Fruit fly (Drosophila melanogaster): ENCODE data around the gene CG5888.

The CG5888 gene

dm6 chr2L:16446975-16447509, 1.2 kb downstream of the CG5888 start, which contains the start of gene Idgf2:
Idgf2 (plus strand) TSS chr2L:16447330.
- TF ChIP-seq CG4496 (GFP tag; IDR thresholded peaks at IDR 0.05) (0 out of 3 replicates have a peak, but pooled peaks have one; percentile 11), Pif1B (GFP tag; optimal IDR thresholded peaks at IDR 0.05) (no peak), CG12605 (GFP tag; IDR thresholded peaks at IDR 0.05) (0 out of 2 replicates have a peak, but pooled peaks have one; percentile 29)

dm6 chr2L:16445034-16445433, 3.2 kb downstream of the CG5888 start, which contains the start of gene Idgf1:
Idgf1 (plus strand) TSS chr2L:16445278.
- TF ChIP-seq Snoo (tag; optimal IDR thresholded peaks at IDR 0.05), result no peak
- TF ChIP-seq CG13204 (GFP tag; optimal IDR thresholded peaks at IDR 0.05), result no peak
- TF ChIP-seq Pif1B (GFP tag; optimal IDR thresholded peaks at IDR 0.05), result no peak
- TF ChIP-seq CG34367 (tag; optimal IDR thresholded peaks at IDR 0.05), result no peak
- TF ChIP-seq CG17806 (tag; optimal IDR thresholded peaks at IDR 0.05), result no peak
- no peak for TF ChIP-seq D1 (tag; optimal IDR thresholded peaks at IDR 0.05)
- TF ChIP-seq CG8301 (tag; optimal IDR thresholded peaks at IDR 0.05), result no peak
- TF ChIP-seq CG4496 (GFP tag; IDR thresholded peaks at IDR 0.05), result no peak
- no peak for TF ChIP-seq Ets98B (GFP tag; IDR thresholded peaks at IDR 0.05)
- TF ChIP-seq CG32121 (GFP tag; IDR thresholded peaks at IDR 0.05), result no peak
- TF ChIP-seq fd96Ca (GFP tag; IDR thresholded peaks at IDR 0.05), result no peak
- no peak for TF ChIP-seq CG15710 (tag; optimal IDR thresholded peaks at IDR 0.05)
- no peak for TF ChIP-seq CG12605 (GFP tag; IDR thresholded peaks at IDR 0.05)
- no peak for TF ChIP-seq gl (tag; optimal IDR thresholded peaks at IDR 0.05)
- no peak for TF ChIP-seq CG14655 (GFP tag; optimal IDR thresholded peaks at IDR 0.05)
- TF ChIP-seq Pif1A (GFP tag; optimal IDR thresholded peaks at IDR 0.05), result no peak
- no peak for TF ChIP-seq EcR (GFP tag; optimal IDR thresholded peaks at IDR 0.05)
- no peak for TF ChIP-seq CG10348 (GFP tag; IDR thresholded peaks at IDR 0.05)
- TF ChIP-seq CG8159 (tag; optimal IDR thresholded peaks at IDR 0.05), result no peak

- TF ChIP-seq rn (GFP tag; IDR thresholded peaks at IDR 0.05) (no peak), Pif1A (GFP tag; optimal IDR thresholded peaks at IDR 0.05) (no peak), Pif1B (GFP tag; optimal IDR thresholded peaks at IDR 0.05) (no peak), CG8301 (tag; optimal IDR thresholded peaks at IDR 0.05) (no peak), CG13204 (GFP tag; optimal IDR thresholded peaks at IDR 0.05) (no peak), CG12605 (GFP tag; IDR thresholded peaks at IDR 0.05) (no peak), Ets98B (GFP tag; IDR thresholded peaks at IDR 0.05) (no peak), gl (tag; optimal IDR thresholded peaks at IDR 0.05) (no peak), CG17806 (tag; optimal IDR thresholded peaks at IDR 0.05) (no peak), CG14655 (GFP tag; optimal IDR thresholded peaks at IDR 0.05) (no peak), CG4496 (GFP tag; IDR thresholded peaks at IDR 0.05) (no peak), D1 (tag; optimal IDR thresholded peaks at IDR 0.05) (no peak), Snoo (tag; optimal IDR thresholded peaks at IDR 0.05) (no peak), EcR (GFP tag; optimal IDR thresholded peaks at IDR 0.05) (no peak)
Measured at dm6 chr2L:16442620-16443019, 5.6 kb downstream of the CG5888 start.

dm6 chr2L:16437945-16438344, 10.3 kb downstream of the CG5888 start:
- TF ChIP-seq Pif1A (GFP tag; optimal IDR thresholded peaks at IDR 0.05), result peak; percentile 72
- peak; percentile 49 for TF ChIP-seq Snoo (tag; optimal IDR thresholded peaks at IDR 0.05)
- TF ChIP-seq Ets98B (GFP tag; IDR thresholded peaks at IDR 0.05), result no peak
- TF ChIP-seq CG32121 (GFP tag; IDR thresholded peaks at IDR 0.05), result no peak
- TF ChIP-seq CG14655 (GFP tag; optimal IDR thresholded peaks at IDR 0.05), result peak; percentile 59
- TF ChIP-seq CG34367 (tag; optimal IDR thresholded peaks at IDR 0.05), result peak; percentile 63
- peak; percentile 37; the same call in 1 of the 2 replicates for TF ChIP-seq CG12605 (GFP tag; IDR thresholded peaks at IDR 0.05)
- TF ChIP-seq gl (tag; optimal IDR thresholded peaks at IDR 0.05), result no peak
- TF ChIP-seq CG15710 (tag; optimal IDR thresholded peaks at IDR 0.05), result peak; percentile 68
- TF ChIP-seq CG8159 (tag; optimal IDR thresholded peaks at IDR 0.05), result peak; percentile 74
- TF ChIP-seq CG17806 (tag; optimal IDR thresholded peaks at IDR 0.05), result peak; percentile 64
- no peak for TF ChIP-seq CG10348 (GFP tag; IDR thresholded peaks at IDR 0.05)
- no peak for TF ChIP-seq EcR (GFP tag; optimal IDR thresholded peaks at IDR 0.05)
- no peak for TF ChIP-seq rn (GFP tag; IDR thresholded peaks at IDR 0.05)
- TF ChIP-seq D1 (tag; optimal IDR thresholded peaks at IDR 0.05), result no peak
- TF ChIP-seq CG9948 (tag; optimal IDR thresholded peaks at IDR 0.05), result peak; percentile 78
- TF ChIP-seq CG13204 (GFP tag; optimal IDR thresholded peaks at IDR 0.05), result no peak
- TF ChIP-seq Pif1B (GFP tag; optimal IDR thresholded peaks at IDR 0.05), result peak; percentile 47
- TF ChIP-seq fd96Ca (GFP tag; IDR thresholded peaks at IDR 0.05), result no peak
- peak; percentile 36 for TF ChIP-seq CG8301 (tag; optimal IDR thresholded peaks at IDR 0.05)
- 0 out of 3 replicates have a peak, but pooled peaks have one; percentile 41 for TF ChIP-seq CG4496 (GFP tag; IDR thresholded peaks at IDR 0.05)

- TF ChIP-seq CG9948 (tag; optimal IDR thresholded peaks at IDR 0.05) (peak; percentile 35), CG34367 (tag; optimal IDR thresholded peaks at IDR 0.05) (peak; percentile 38), rn (GFP tag; IDR thresholded peaks at IDR 0.05) (no peak), CG14655 (GFP tag; optimal IDR thresholded peaks at IDR 0.05) (peak; percentile 68), Pif1B (GFP tag; optimal IDR thresholded peaks at IDR 0.05) (peak; percentile 11), CG32121 (GFP tag; IDR thresholded peaks at IDR 0.05) (no peak), CG15710 (tag; optimal IDR thresholded peaks at IDR 0.05) (peak; percentile 25), CG8159 (tag; optimal IDR thresholded peaks at IDR 0.05) (peak; percentile 34), gl (tag; optimal IDR thresholded peaks at IDR 0.05) (no peak), CG10348 (GFP tag; IDR thresholded peaks at IDR 0.05) (no peak), CG8301 (tag; optimal IDR thresholded peaks at IDR 0.05) (peak; percentile 35), CG17806 (tag; optimal IDR thresholded peaks at IDR 0.05) (peak; percentile 11), Snoo (tag; optimal IDR thresholded peaks at IDR 0.05) (no peak)
Measured at dm6 chr2L:16435637-16436036, 12.6 kb downstream of the CG5888 start.
